Worm (Caenorhabditis elegans): ENCODE results near the gene col-127.

The col-127 gene

DNA sequence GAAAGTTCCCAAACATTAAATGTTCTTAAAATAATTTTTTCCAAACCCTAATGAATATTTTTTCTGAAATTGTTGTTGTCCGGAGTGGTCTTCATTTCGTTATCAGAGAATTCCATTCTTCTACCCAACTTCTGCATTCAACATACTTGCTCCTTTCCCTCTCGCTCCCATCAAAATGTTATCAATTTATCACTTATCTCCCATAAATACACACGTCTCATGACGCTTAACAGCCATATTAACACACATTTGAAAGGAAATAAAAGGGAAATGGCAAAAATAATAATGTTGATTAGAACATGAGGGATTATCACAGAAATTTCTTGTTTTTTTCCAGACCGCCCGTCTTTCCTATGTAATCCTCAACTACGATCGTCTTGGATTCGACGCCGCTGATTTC, 23.0 kb upstream of the col-127 start (continued):
- TF ChIP-seq ztf-7 (tag; optimal IDR thresholded peaks at IDR 0.05) (no peak), dve-1 (tag; optimal IDR thresholded peaks at IDR 0.05; ENCODE audit: insufficient read depth) (peak; percentile 90), hlh-11 (tag; optimal IDR thresholded peaks at IDR 0.05) (peak; percentile 82), unc-130 (GFP tag; optimal IDR thresholded peaks at IDR 0.05) (no peak), nhr-42 (GFP tag; IDR thresholded peaks at IDR 0.05) (no peak), zag-1 (tag; optimal IDR thresholded peaks at IDR 0.05) (no peak), tra-1 (GFP tag; IDR thresholded peaks at IDR 0.05) (peak; percentile 62), hlh-30 (tag; optimal IDR thresholded peaks at IDR 0.05; ENCODE audit: insufficient read depth) (peak; percentile 33), duxl-1 (tag; optimal IDR thresholded peaks at IDR 0.05; ENCODE audit: poor library complexity) (no peak), ztf-11 (tag; optimal IDR thresholded peaks at IDR 0.05) (no peak), php-3 (GFP tag; IDR thresholded peaks at IDR 0.05) (peak; percentile 98), unc-62 (GFP tag; optimal IDR thresholded peaks at IDR 0.05 in 1 of 2) (no peak), unc-62 (tag; optimal IDR thresholded peaks at IDR 0.05) (no peak), F10B5.3 (tag; optimal IDR thresholded peaks at IDR 0.05) (no peak), Y75B8A.6 (GFP tag; IDR thresholded peaks at IDR 0.05) (no peak), jun-1 (tag; optimal IDR thresholded peaks at IDR 0.05) (no peak), nhr-237 (tag; optimal IDR thresholded peaks at IDR 0.05) (no peak), D1046.2 (GFP tag; IDR thresholded peaks at IDR 0.05) (no peak), mes-2 (tag; optimal IDR thresholded peaks at IDR 0.05; ENCODE audit: poor library complexity, severe bottlenecking) (peak; percentile 6), ama-1 (optimal IDR thresholded peaks at IDR 0.05) (no peak), T20F7.1 (GFP tag; optimal IDR thresholded peaks at IDR 0.05) (no peak), aha-1 (tag) (no peak), F44E2.7 (GFP tag; IDR thresholded peaks at IDR 0.05) (no peak), zfp-3 (GFP tag; conservative IDR thresholded peaks at IDR 0.05) (no peak), fkh-10 (GFP tag; optimal IDR thresholded peaks at IDR 0.05) (no peak), skn-1 (tag; optimal IDR thresholded peaks at IDR 0.05) (no peak), Y105C5A.15 (GFP tag; IDR thresholded peaks at IDR 0.05) (no peak), mep-1 (tag; optimal IDR thresholded peaks at IDR 0.05) (peak; percentile 37), R02D3.7 (tag; optimal IDR thresholded peaks at IDR 0.05) (no peak), ctbp-1 (GFP tag; IDR thresholded peaks at IDR 0.05) (no peak), rbr-2 (tag; optimal IDR thresholded peaks at IDR 0.05) (no peak), nhr-6 (tag; optimal IDR thresholded peaks at IDR 0.05) (peak; percentile 25), vab-7 (GFP tag; IDR thresholded peaks at IDR 0.05) (no peak), cey-2 (tag; optimal IDR thresholded peaks at IDR 0.05; ENCODE audit: borderline replicate concordance, insufficient read depth) (no peak), lin-15B (tag; optimal IDR thresholded peaks at IDR 0.05) (no peak), nhr-25 (tag; optimal IDR thresholded peaks at IDR 0.05; ENCODE audit: borderline replicate concordance, insufficient read depth) (no peak)

ce11 chrIV:11287511-11287910, 21.5 kb upstream of the col-127 start, which contains the start of gene F54D1.6:
F54D1.6 (plus strand) TSS chrIV:11287811.
- no peak for TF ChIP-seq Y5F2A.4 (GFP tag; optimal IDR thresholded peaks at IDR 0.05)
- no peak for TF ChIP-seq ZK337.2 (GFP tag; IDR thresholded peaks at IDR 0.05)
- no peak for TF ChIP-seq daf-16 (GFP tag; optimal IDR thresholded peaks at IDR 0.05)
- peak; percentile 17 for TF ChIP-seq daf-16 (tag; optimal IDR thresholded peaks at IDR 0.05)
- no peak for TF ChIP-seq lin-13 (GFP tag; optimal IDR thresholded peaks at IDR 0.05)
- TF ChIP-seq zfp-2 (tag; optimal IDR thresholded peaks at IDR 0.05) = no peak
- TF ChIP-seq dmd-8 (GFP tag; IDR thresholded peaks at IDR 0.05) = no peak
- TF ChIP-seq mdl-1 (tag; optimal IDR thresholded peaks at IDR 0.05) = no peak
- no peak for TF ChIP-seq mep-1 (tag; optimal IDR thresholded peaks at IDR 0.05)
- no peak for TF ChIP-seq T20F7.1 (GFP tag; optimal IDR thresholded peaks at IDR 0.05)
